Fruit fly (Drosophila melanogaster) whole organism, larva: ENCODE measurements around the gene tctn.

Experiments
- noc ChIP-seq: fragments of 200-800 bp; sonication (Bioruptor generic); optimal IDR thresholded peaks from 3 replicates; lab custom pipeline; 2019; ENCODE audit warnings: missing biosample characterization, mild to moderate bottlenecking, missing genetic modification characterization, moderate library complexity

The tctn gene

DNA sequence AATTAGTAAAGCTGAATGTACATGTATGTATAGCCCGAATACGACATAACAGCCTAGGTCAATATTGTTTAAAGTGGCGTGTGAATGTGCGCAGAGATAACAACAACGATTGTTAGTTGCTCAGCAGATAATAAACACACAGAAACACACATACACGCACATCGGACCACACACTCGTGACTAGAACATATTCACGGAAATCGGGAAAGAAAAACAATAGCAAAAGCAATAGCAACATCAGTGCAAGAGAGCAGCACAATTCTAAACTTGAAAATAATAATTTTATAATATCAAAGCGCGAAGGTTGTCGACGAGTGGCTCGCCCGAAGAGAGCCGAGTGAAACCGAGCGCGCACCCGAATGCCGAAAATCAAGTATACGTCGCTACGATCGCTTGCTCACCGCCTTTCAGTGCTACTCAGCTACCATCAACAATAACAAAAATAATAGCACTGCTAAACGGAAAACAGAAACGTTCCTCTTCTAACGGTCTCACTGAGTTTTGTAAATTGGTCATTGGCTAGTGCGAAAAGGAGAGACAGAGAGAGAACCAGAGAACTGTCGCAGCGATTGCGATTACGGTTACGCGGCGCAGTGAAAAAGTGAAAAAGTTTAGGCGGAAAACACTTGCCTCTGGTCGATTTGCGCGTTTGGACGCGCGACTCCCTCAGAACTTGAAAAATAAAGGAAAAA, 47.4 kb downstream of the tctn start:
- peak; percentile 54 for TF ChIP-seq noc

DNA sequence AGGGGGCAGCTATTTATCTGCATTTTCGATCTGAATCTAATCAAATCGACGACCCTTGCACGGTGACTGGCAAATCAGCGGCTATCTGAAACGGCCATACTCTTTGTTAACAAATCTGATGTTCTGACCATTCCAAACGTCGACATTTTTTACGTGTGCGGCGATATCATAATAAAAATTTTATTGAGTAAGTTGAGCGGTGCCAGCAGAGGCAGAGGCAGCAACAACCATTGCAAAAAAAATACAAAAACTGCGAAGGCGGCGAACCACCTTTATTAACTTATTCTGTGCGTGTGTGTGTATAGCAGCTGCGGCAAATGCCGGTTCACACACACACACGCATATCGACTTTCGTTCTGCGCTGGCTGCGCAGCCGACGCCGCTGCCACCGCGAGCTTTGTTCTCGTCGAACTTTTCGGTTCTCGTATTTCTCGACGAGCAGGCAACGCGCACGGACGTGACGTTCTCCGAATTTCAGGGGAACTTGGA, 48.2 kb downstream of the tctn start, which contains the start of gene Kr-h1:
Kr-h1 (plus strand) TSS at position 447 of the 489 bp plus-strand sequence.
- TF ChIP-seq noc: no peak

DNA sequence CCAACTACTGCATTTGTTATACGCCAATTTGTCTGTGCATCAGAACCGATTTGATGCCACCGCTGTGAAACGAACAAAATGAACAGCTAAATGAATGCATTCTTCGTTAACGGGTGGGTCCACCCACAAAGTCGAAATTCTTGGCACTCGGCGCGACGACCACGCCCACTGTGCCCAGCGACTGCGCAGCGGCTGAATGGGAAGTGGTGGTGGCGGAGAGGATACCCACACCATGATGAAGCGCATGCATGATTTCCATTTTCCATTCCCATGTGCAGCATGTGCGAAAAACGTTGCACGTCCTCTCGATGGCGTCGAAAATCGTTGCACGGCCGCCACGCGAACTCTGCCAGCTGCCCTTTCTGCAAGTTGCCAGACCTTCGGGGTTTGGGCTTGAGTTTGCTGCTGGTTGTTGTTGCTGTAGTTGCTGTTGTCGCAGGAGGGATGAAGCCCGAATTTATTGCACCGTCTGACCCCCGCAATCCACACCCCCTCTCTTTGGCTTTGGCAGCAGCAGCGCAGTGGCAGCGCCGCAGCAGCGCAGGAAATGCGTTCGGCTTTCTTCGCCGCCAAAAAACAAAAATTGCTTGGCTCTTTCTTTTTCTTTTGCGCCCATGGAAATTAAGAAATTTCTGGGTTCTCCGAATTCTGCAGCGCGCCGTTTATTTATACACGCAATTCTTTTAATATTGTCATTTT, 49.2 kb downstream of the tctn start:
- no peak for TF ChIP-seq noc

DNA sequence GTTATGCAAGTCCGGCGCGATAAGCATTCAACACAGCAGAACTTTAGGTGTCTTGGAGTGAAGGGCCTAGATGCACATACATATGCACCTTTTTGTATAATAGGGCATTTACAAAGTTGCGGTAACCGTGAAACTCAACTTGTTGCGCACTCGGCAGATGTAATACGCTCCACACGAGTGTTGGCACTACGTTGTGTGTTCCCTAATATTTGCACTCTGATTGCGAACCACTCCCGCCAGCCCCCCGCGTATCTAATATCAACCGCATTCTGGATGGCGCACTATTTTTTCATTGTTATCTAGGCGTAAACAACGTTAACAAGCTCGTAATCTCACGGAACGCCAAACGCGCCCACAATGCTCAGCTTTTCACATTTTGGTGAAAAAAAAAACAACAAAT, 50.1 kb downstream of the tctn start:
- TF ChIP-seq noc: no peak

DNA sequence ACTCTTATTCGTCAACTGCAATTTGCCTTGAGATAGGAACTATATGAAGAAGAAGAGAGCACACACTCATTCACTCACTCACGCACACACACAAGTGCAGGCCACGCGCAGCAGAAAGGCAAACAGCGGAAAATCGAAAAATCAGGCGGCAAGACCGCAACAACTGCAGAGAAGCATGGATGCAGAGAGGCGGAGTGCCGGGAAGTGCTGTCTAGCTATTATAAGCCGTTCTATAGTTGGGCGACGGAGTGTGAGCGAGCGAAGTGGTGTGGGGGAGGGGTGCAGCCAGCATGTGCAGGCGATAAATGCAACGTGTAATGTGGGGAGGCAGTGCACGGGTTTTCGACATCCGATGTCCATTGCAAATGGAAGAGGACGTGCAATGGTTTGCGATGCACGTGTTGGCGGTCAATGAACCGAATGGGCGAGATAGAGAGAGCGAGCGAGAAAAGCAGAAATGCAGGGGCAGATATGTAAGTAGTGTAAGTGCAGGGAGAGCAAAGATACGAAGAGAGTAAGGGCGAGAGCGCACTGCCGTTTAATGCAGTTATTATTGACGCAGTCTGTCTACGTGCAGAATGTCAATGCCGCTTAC, 51.6 kb downstream of the tctn start:
- no peak for TF ChIP-seq noc
